Fruit fly (Drosophila melanogaster) whole organism, embryonic: ENCODE data around the gene CG45061.
A peak's percentile ranks its signal among the peaks of the same experiment; 100 is the strongest.

Experiments
- ATbp ChIP-seq: fragments of 200-800 bp; sonication (Bioruptor generic); optimal IDR thresholded peaks from 2 replicates; lab custom pipeline; 2017; ENCODE audit warnings: missing biosample characterization, mild to moderate bottlenecking, missing genetic modification characterization, missing genetic modification reagents
- Atf-2 ChIP-seq: fragments of 200-800 bp; sonication (Bioruptor generic); optimal IDR thresholded peaks from 2 replicates; lab custom pipeline; 2016; ENCODE audit warnings: missing biosample characterization, missing genetic modification characterization
- Bgb ChIP-seq: fragments of 200-800 bp; sonication (Bioruptor generic); IDR thresholded peaks from 2 replicates; pipeline ENCODE4 v1.3.6; 2022; ENCODE audit warnings: missing biosample characterization, missing genetic modification characterization; ENCODE audit not compliant: partially characterized antibody
- BtbVII ChIP-seq: fragments of 200-800 bp; sonication (Bioruptor generic); optimal IDR thresholded peaks from 3 replicates; lab custom pipeline; 2017; ENCODE audit warnings: missing biosample characterization, mild to moderate bottlenecking, missing genetic modification characterization
- CG1024 ChIP-seq: fragments of 200-800 bp; sonication (Bioruptor generic); IDR thresholded peaks from 2 replicates; pipeline ENCODE4 v1.3.6; 2022; ENCODE audit warnings: missing biosample characterization, missing genetic modification characterization
- CG10321 ChIP-seq: fragments of 200-800 bp; sonication (Bioruptor generic); IDR thresholded peaks from 2 replicates; pipeline ENCODE4 v1.3.6; 2022; ENCODE audit warnings: missing biosample characterization, missing genetic modification characterization
- CG10543 ChIP-seq: fragments of 200-800 bp; sonication (Bioruptor generic); optimal IDR thresholded peaks from 3 replicates; lab custom pipeline; 2017; ENCODE audit warnings: missing biosample characterization, mild to moderate bottlenecking, missing genetic modification characterization, moderate library complexity
- CG11504 ChIP-seq: fragments of 200-800 bp; sonication (Bioruptor generic); optimal IDR thresholded peaks from 3 replicates; lab custom pipeline; 2019; ENCODE audit warnings: missing biosample characterization, mild to moderate bottlenecking, missing genetic modification characterization, moderate library complexity
- CG1233 ChIP-seq: fragments of 200-800 bp; sonication (Bioruptor generic); optimal IDR thresholded peaks from 4 replicates; lab custom pipeline; 2018; ENCODE audit warnings: missing biosample characterization, mild to moderate bottlenecking, missing genetic modification characterization
- CG13123 ChIP-seq: fragments of 200-800 bp; sonication (Bioruptor generic); optimal IDR thresholded peaks from 2 replicates; lab custom pipeline; 2016; ENCODE audit warnings: missing biosample characterization, missing genetic modification characterization
- CG14050 ChIP-seq: fragments of 200-800 bp; sonication (Bioruptor generic); IDR thresholded peaks from 3 replicates; pipeline ENCODE4 v1.3.6; 2022; ENCODE audit warnings: missing biosample characterization, missing genetic modification characterization
- CG1529 ChIP-seq: fragments of 200-800 bp; sonication (Bioruptor generic); optimal IDR thresholded peaks from 3 replicates; lab custom pipeline; 2018; ENCODE audit warnings: missing biosample characterization, missing genetic modification characterization
- CG16813 ChIP-seq: fragments of 200-800 bp; sonication (Bioruptor generic); IDR thresholded peaks from 3 replicates; pipeline ENCODE4 v1.3.6; 2022; ENCODE audit warnings: missing biosample characterization, missing genetic modification characterization; ENCODE audit not compliant: partially characterized antibody
- CG17328 ChIP-seq: fragments of 200-800 bp; sonication (Bioruptor generic); IDR thresholded peaks from 2 replicates; pipeline ENCODE4 v1.3.6; 2022; ENCODE audit warnings: missing biosample characterization, missing genetic modification characterization
- CG17802 ChIP-seq: fragments of 200-800 bp; sonication (Bioruptor generic); optimal IDR thresholded peaks from 2 replicates; lab custom pipeline; 2018; ENCODE audit warnings: missing biosample characterization, mild to moderate bottlenecking, missing genetic modification characterization, moderate library complexity
- CG17829 ChIP-seq: fragments of 200-800 bp; optimal IDR thresholded peaks from 2 replicates; lab custom pipeline; 2019; ENCODE audit warnings: missing biosample characterization, mild to moderate bottlenecking, missing genetic modification characterization, moderate library complexity
- CG3726 ChIP-seq: fragments of 200-800 bp; sonication (Bioruptor generic); IDR thresholded peaks from 3 replicates; pipeline ENCODE4, ENCODE4 v1.3.6; 2022; ENCODE audit warnings: missing biosample characterization, missing genetic modification characterization
- CG3847 ChIP-seq: fragments of 200-800 bp; sonication (Bioruptor generic); IDR thresholded peaks from 2 replicates; pipeline ENCODE4 v1.3.6; 2022; ENCODE audit warnings: missing biosample characterization, missing genetic modification characterization
- CG5180 ChIP-seq: fragments of 200-800 bp; sonication (Bioruptor generic); optimal IDR thresholded peaks from 3 replicates; lab custom pipeline; 2017; ENCODE audit warnings: missing biosample characterization, missing genetic modification characterization, mild to moderate bottlenecking, moderate library complexity, missing genetic modification reagents
- CG6765 ChIP-seq: fragments of 200-800 bp; sonication (Bioruptor generic); optimal IDR thresholded peaks from 3 replicates; lab custom pipeline; 2017; ENCODE audit warnings: missing biosample characterization, mild to moderate bottlenecking, missing genetic modification characterization
- CG6813 ChIP-seq: fragments of 200-800 bp; sonication (Bioruptor generic); optimal IDR thresholded peaks from 2 replicates; lab custom pipeline; 2017; ENCODE audit warnings: missing biosample characterization, missing genetic modification characterization, mild to moderate bottlenecking, moderate library complexity, missing genetic modification reagents
- CG8089 ChIP-seq: fragments of 200-800 bp; sonication (Bioruptor generic); optimal IDR thresholded peaks from 3 replicates; lab custom pipeline; 2016; ENCODE audit warnings: missing biosample characterization, missing genetic modification characterization
- CG8281 ChIP-seq: fragments of 200-800 bp; sonication (Bioruptor generic); optimal IDR thresholded peaks from 2 replicates; lab custom pipeline; 2018; ENCODE audit warnings: missing biosample characterization, mild to moderate bottlenecking, missing genetic modification characterization, moderate library complexity
- CG9797 ChIP-seq: fragments of 200-800 bp; sonication (Bioruptor generic); optimal IDR thresholded peaks from 3 replicates; lab custom pipeline; 2018; ENCODE audit warnings: missing biosample characterization, mild to moderate bottlenecking, missing genetic modification characterization
- D ChIP-seq, 2 experiments: fragments of 200-800 bp in 1 of 2; fragments of >200 bp in 1 of 2; sonication (Bioruptor generic) in 1 of 2; optimal IDR thresholded peaks; 2 replicates in 1 of 2; 3 replicates in 1 of 2; lab custom pipeline; 2017; ENCODE audit warnings: mild to moderate bottlenecking in 1 of 2, missing biosample characterization in 1 of 2, missing genetic modification characterization in 1 of 2, missing genetic modification reagents in 1 of 2
- D19B ChIP-seq: fragments of 200-800 bp; sonication (Bioruptor generic); optimal IDR thresholded peaks from 2 replicates; lab custom pipeline; 2017; ENCODE audit warnings: missing biosample characterization, mild to moderate bottlenecking, missing genetic modification characterization
- Dbx ChIP-seq: fragments of 200-800 bp; sonication (Bioruptor generic); IDR thresholded peaks from 3 replicates; pipeline ENCODE4 v1.3.6; 2022; ENCODE audit warnings: missing biosample characterization, missing genetic modification characterization
- Dfd ChIP-seq, 2 experiments: fragments of >200 bp; optimal IDR thresholded peaks; 2 replicates each; lab custom pipeline; 2017; ENCODE audit warnings: missing biosample characterization in 2 of 2, missing genetic modification characterization in 2 of 2
- HLH3B ChIP-seq: fragments of 200-800 bp; sonication (Bioruptor generic); IDR thresholded peaks from 2 replicates; pipeline ENCODE4 v1.3.6; 2022; ENCODE audit warnings: missing biosample characterization, missing genetic modification characterization
- Lpt ChIP-seq: fragments of >200 bp; optimal IDR thresholded peaks from 2 replicates; lab custom pipeline; 2018; ENCODE audit warnings: missing biosample characterization, missing genetic modification characterization
- Max ChIP-seq: fragments of 200-800 bp; sonication (Bioruptor generic); optimal IDR thresholded peaks from 2 replicates; lab custom pipeline; 2016; ENCODE audit warnings: missing biosample characterization, mild to moderate bottlenecking, missing genetic modification characterization
- Pdp1 ChIP-seq, 2 experiments: fragments of 200-800 bp; sonication (Bioruptor generic); optimal IDR thresholded peaks; 3 replicates each; lab custom pipeline; 2016; ENCODE audit warnings: missing biosample characterization in 2 of 2, missing genetic modification characterization in 2 of 2, mild to moderate bottlenecking in 1 of 2, moderate library complexity in 1 of 2
- Stat92E ChIP-seq, 3 experiments: fragments of >200 bp in 2 of 3; fragments of 200-800 bp in 1 of 3; sonication (Bioruptor generic) in 1 of 3; optimal IDR thresholded peaks; 2 replicates each; lab custom pipeline; 2017 to 2019; ENCODE audit warnings: missing biosample characterization in 3 of 3, missing genetic modification characterization in 3 of 3, mild to moderate bottlenecking in 1 of 3, moderate library complexity in 1 of 3
- Vsx1 ChIP-seq: fragments of 200-800 bp; sonication (Bioruptor generic); optimal IDR thresholded peaks from 2 replicates; lab custom pipeline; 2017; ENCODE audit warnings: missing biosample characterization, mild to moderate bottlenecking, missing genetic modification characterization, missing genetic modification reagents
- Xbp1 ChIP-seq: fragments of 200-800 bp; sonication (Bioruptor generic); optimal IDR thresholded peaks from 3 replicates; lab custom pipeline; 2016; ENCODE audit warnings: missing biosample characterization, mild to moderate bottlenecking, missing genetic modification characterization
- YL-1 ChIP-seq: fragments of 200-800 bp; sonication (Bioruptor generic); optimal IDR thresholded peaks from 3 replicates; lab custom pipeline; 2017; ENCODE audit warnings: missing biosample characterization, mild to moderate bottlenecking, missing genetic modification characterization
- bcd ChIP-seq: fragments of 200-800 bp; sonication (Bioruptor generic); optimal IDR thresholded peaks from 2 replicates; lab custom pipeline; 2017; ENCODE audit warnings: missing biosample characterization, mild to moderate bottlenecking, missing genetic modification characterization
- chinmo ChIP-seq: fragments of 200-800 bp; sonication (Bioruptor generic); IDR thresholded peaks from 4 replicates; pipeline ENCODE4 v1.3.6; 2022; ENCODE audit warnings: missing biosample characterization, missing genetic modification characterization; ENCODE audit not compliant: partially characterized antibody
- corto ChIP-seq: fragments of 200-800 bp; sonication (Bioruptor generic); optimal IDR thresholded peaks from 2 replicates; lab custom pipeline; 2016; ENCODE audit warnings: missing biosample characterization, mild to moderate bottlenecking, missing genetic modification characterization, moderate library complexity
- dan ChIP-seq: fragments of 200-800 bp; sonication (Bioruptor generic); IDR thresholded peaks from 2 replicates; pipeline ENCODE4 v1.3.6; 2022; ENCODE audit warnings: missing biosample characterization, missing genetic modification characterization
- disco-r ChIP-seq: fragments of 200-800 bp; sonication (Bioruptor generic); optimal IDR thresholded peaks from 2 replicates; lab custom pipeline; 2016; ENCODE audit warnings: missing biosample characterization, missing genetic modification characterization
- dm ChIP-seq: fragments of 200-800 bp; sonication (Bioruptor generic); optimal IDR thresholded peaks from 3 replicates; lab custom pipeline; 2016; ENCODE audit warnings: missing biosample characterization, missing genetic modification characterization
- dmrt99B ChIP-seq: fragments of 200-800 bp; sonication (Bioruptor generic); optimal IDR thresholded peaks from 2 replicates; lab custom pipeline; 2018; ENCODE audit warnings: missing biosample characterization, mild to moderate bottlenecking, missing genetic modification characterization, moderate library complexity
- gem ChIP-seq: fragments of 200-800 bp; sonication (Bioruptor generic); optimal IDR thresholded peaks from 2 replicates; lab custom pipeline; 2019; ENCODE audit warnings: missing biosample characterization, mild to moderate bottlenecking, missing genetic modification characterization, moderate library complexity
- kni ChIP-seq: fragments of 200-800 bp; sonication (Bioruptor generic); optimal IDR thresholded peaks from 3 replicates; lab custom pipeline; 2017; ENCODE audit warnings: mild to moderate bottlenecking, missing biosample characterization, missing genetic modification reagents, missing genetic modification characterization
- lmd ChIP-seq: fragments of 200-800 bp; sonication (Bioruptor generic); IDR thresholded peaks from 2 replicates; pipeline ENCODE4 v1.3.6; 2022; ENCODE audit warnings: missing biosample characterization, missing genetic modification characterization
- mam ChIP-seq: fragments of 200-800 bp; sonication (Bioruptor generic); optimal IDR thresholded peaks from 3 replicates; lab custom pipeline; 2016; ENCODE audit warnings: missing biosample characterization, missing genetic modification characterization
- sisA ChIP-seq: fragments of 200-800 bp; sonication (Bioruptor generic); IDR thresholded peaks from 2 replicates; pipeline ENCODE4 v1.3.6; 2022; ENCODE audit warnings: missing biosample characterization, missing genetic modification characterization
- slbo ChIP-seq: fragments of 200-800 bp; sonication (Bioruptor generic); IDR thresholded peaks from 2 replicates; pipeline ENCODE4 v1.3.6; 2022; ENCODE audit warnings: missing biosample characterization, missing genetic modification characterization
- tap ChIP-seq: fragments of 200-800 bp; optimal IDR thresholded peaks from 3 replicates; lab custom pipeline; 2019; ENCODE audit warnings: missing biosample characterization, mild to moderate bottlenecking, missing genetic modification characterization, moderate library complexity

CG45061 gene

dm6 chrX:9911751-9912150, 40.2 kb upstream of the CG45061 start (continued):
- TF ChIP-seq dmrt99B (tag; lab: Kevin White, UChicago) (peak; percentile 63), dm (GFP tag; lab: Kevin White, UChicago) (no peak), HLH3B (GFP tag; lab: Robert Waterston, UW) (no peak), CG3847 (GFP tag; lab: Robert Waterston, UW) (0 out of 2 replicates have a peak, but pooled peaks have one; percentile 12), D19B (GFP tag; lab: Kevin White, UChicago) (no peak), Max (GFP tag; lab: Kevin White, UChicago) (no peak), Dfd (GFP tag; optimal IDR thresholded peaks at IDR 0.05; lab: Kevin White, UChicago) (no peak), disco-r (GFP tag; lab: Kevin White, UChicago) (no peak), CG8281 (tag; lab: Kevin White, UChicago) (no peak), Stat92E (GFP tag; optimal IDR thresholded peaks at IDR 0.05; lab: Kevin White, UChicago) (no peak), chinmo (GFP tag; lab: Robert Waterston, UW) (no peak), CG17829 (tag; lab: Kevin White, UChicago) (peak; percentile 21), Xbp1 (GFP tag; lab: Kevin White, UChicago) (peak; percentile 1), CG16813 (no peak), corto (GFP tag; lab: Kevin White, UChicago) (no peak), D (optimal IDR thresholded peaks at IDR 0.05; lab: Kevin White, UChicago) (no peak), D (GFP tag; optimal IDR thresholded peaks at IDR 0.05; lab: Kevin White, UChicago) (peak; percentile 33), CG1024 (0 out of 2 replicates have a peak, but pooled peaks have one; percentile 22), CG14050 (no peak), CG3726 (GFP tag; lab: Robert Waterston, UW) (no peak), CG1233 (GFP tag; lab: Kevin White, UChicago) (no peak), Atf-2 (no peak), CG5180 (no peak), sisA (GFP tag; lab: Robert Waterston, UW) (peak; percentile 60), CG10321 (GFP tag; lab: Robert Waterston, UW) (no peak), gem (tag; lab: Kevin White, UChicago) (peak; percentile 61), CG6765 (GFP tag; lab: Kevin White, UChicago) (no peak), CG10543 (GFP tag; lab: Kevin White, UChicago) (no peak), ATbp (GFP tag; lab: Kevin White, UChicago) (peak; percentile 65), Pdp1 (GFP tag; optimal IDR thresholded peaks at IDR 0.05; lab: Kevin White, UChicago) (no peak), BtbVII (GFP tag; lab: Kevin White, UChicago) (no peak), Vsx1 (GFP tag; lab: Kevin White, UChicago) (no peak), YL-1 (GFP tag; lab: Kevin White, UChicago) (no peak), Dbx (GFP tag; lab: Robert Waterston, UW) (no peak), bcd (peak; percentile 13), Bgb (no peak), tap (tag; lab: Kevin White, UChicago) (peak; percentile 41), CG1529 (GFP tag; lab: Kevin White, UChicago) (peak; percentile 11), CG8089 (GFP tag; lab: Kevin White, UChicago) (no peak), slbo (peak; percentile 32; the same call in 1 of the 2 replicates), mam (GFP tag; lab: Kevin White, UChicago) (no peak), Lpt (GFP tag; lab: Kevin White, UChicago) (no peak), CG11504 (tag; lab: Kevin White, UChicago) (peak; percentile 68), CG17328 (GFP tag; lab: Robert Waterston, UW) (peak; percentile 43; the same call in 1 of the 2 replicates), CG17802 (tag; lab: Kevin White, UChicago) (no peak), CG13123 (GFP tag; lab: Kevin White, UChicago) (no peak), lmd (GFP tag; lab: Robert Waterston, UW) (peak; percentile 46; the same call in 1 of the 2 replicates), kni (GFP tag; lab: Kevin White, UChicago) (no peak), dan (GFP tag; lab: Robert Waterston, UW) (no peak), CG6813 (GFP tag; lab: Kevin White, UChicago) (no peak), CG9797 (no peak)
